Worm (Caenorhabditis elegans) whole organism, L3 larva: Measurements from ENCODE around the gene K09H11.11.
A peak's percentile ranks its signal among the peaks of the same experiment; 100 is the strongest.

ENCODE experiments used
- ZK546.5 ChIP-seq: sonication (generic microtip); optimal IDR thresholded peaks from 2 replicates; lab custom pipeline; 2017; ENCODE audit warnings: missing biosample characterization, missing genetic modification characterization
- aly-2 ChIP-seq: fragments of 150-350 bp; optimal IDR thresholded peaks from 2 replicates; lab custom pipeline; 2014; ENCODE audit warnings: missing biosample characterization, missing genetic modification characterization
- ama-1 ChIP-seq: fragments of 150-350 bp; optimal IDR thresholded peaks from 2 replicates; lab custom pipeline; 2018
- ceh-16 ChIP-seq: sonication (generic microtip); optimal IDR thresholded peaks from 2 replicates; lab custom pipeline; 2017; ENCODE audit warnings: missing biosample characterization, missing genetic modification characterization
- ceh-28 ChIP-seq: fragments of 150-350 bp; optimal IDR thresholded peaks from 2 replicates; lab custom pipeline; 2014; ENCODE audit warnings: missing biosample characterization, missing genetic modification reagents, missing genetic modification characterization
- ceh-82 ChIP-seq: fragments of 150-350 bp; optimal IDR thresholded peaks from 2 replicates; lab custom pipeline; 2014; ENCODE audit warnings: missing biosample characterization, missing genetic modification characterization
- daf-12 ChIP-seq: fragments of 150-350 bp; optimal IDR thresholded peaks from 2 replicates; lab custom pipeline; 2014; ENCODE audit warnings: missing biosample characterization, missing genetic modification reagents, missing genetic modification characterization
- egl-27 ChIP-seq: sonication (generic microtip); optimal IDR thresholded peaks from 4 replicates; lab custom pipeline; 2017; ENCODE audit warnings: missing biosample characterization, missing genetic modification reagents, missing genetic modification characterization
- egl-5 ChIP-seq: fragments of 150-350 bp; optimal IDR thresholded peaks from 2 replicates; lab custom pipeline; 2017; ENCODE audit warnings: missing biosample characterization, missing genetic modification reagents, missing genetic modification characterization, inconsistent platforms
- elt-1 ChIP-seq: fragments of 150-350 bp; optimal IDR thresholded peaks from 2 replicates; lab custom pipeline; 2014; ENCODE audit warnings: missing biosample characterization, missing genetic modification characterization
- elt-2 ChIP-seq: sonication (generic microtip); optimal IDR thresholded peaks from 2 replicates; lab custom pipeline; 2016; ENCODE audit warnings: missing genetic modification reagents, mild to moderate bottlenecking, missing genetic modification characterization, missing compliant biosample characterization
- elt-3 ChIP-seq, 3 experiments: fragments of 150-350 bp in 1 of 3; sonication (generic microtip) in 2 of 3; optimal IDR thresholded peaks; 2 replicates in 2 of 3; 4 replicates in 1 of 3; lab custom pipeline; 2014 to 2017; ENCODE audit warnings: missing biosample characterization in 3 of 3, missing genetic modification characterization in 3 of 3
- fkh-2 ChIP-seq: fragments of 150-350 bp; optimal IDR thresholded peaks from 2 replicates; lab custom pipeline; 2014; ENCODE audit warnings: missing biosample characterization, missing genetic modification reagents, missing genetic modification characterization
- jun-1 ChIP-seq: fragments of 150-350 bp; optimal IDR thresholded peaks from 2 replicates; lab custom pipeline; 2014; ENCODE audit warnings: missing biosample characterization, missing genetic modification reagents, missing genetic modification characterization
- lin-15B ChIP-seq: fragments of 150-350 bp; optimal IDR thresholded peaks from 2 replicates; lab custom pipeline; 2014; ENCODE audit warnings: missing biosample characterization, missing genetic modification characterization
- lin-39 ChIP-seq: fragments of 150-350 bp; optimal IDR thresholded peaks from 2 replicates; lab custom pipeline; 2018; ENCODE audit warnings: missing biosample characterization, missing genetic modification reagents, missing genetic modification characterization
- lsy-12 ChIP-seq: sonication (generic microtip); optimal IDR thresholded peaks from 2 replicates; lab custom pipeline; 2016; ENCODE audit warnings: mild to moderate bottlenecking, missing genetic modification characterization, missing compliant biosample characterization
- mdl-1 ChIP-seq: fragments of 150-350 bp; optimal IDR thresholded peaks from 2 replicates; lab custom pipeline; 2014; ENCODE audit warnings: missing biosample characterization, missing genetic modification characterization
- nfya-1 ChIP-seq: sonication (generic microtip); optimal IDR thresholded peaks from 2 replicates; lab custom pipeline; 2017; ENCODE audit warnings: missing genetic modification characterization, mild to moderate bottlenecking, missing compliant biosample characterization, antibody characterized with exemption, moderate library complexity; ENCODE audit not compliant: insufficient read depth
- nhr-12 ChIP-seq: fragments of 150-350 bp; optimal IDR thresholded peaks from 2 replicates; lab custom pipeline; 2014; ENCODE audit warnings: missing biosample characterization, missing genetic modification characterization
- nhr-23 ChIP-seq: fragments of 150-350 bp; optimal IDR thresholded peaks from 2 replicates; lab custom pipeline; 2014; ENCODE audit warnings: missing biosample characterization, missing genetic modification reagents, missing genetic modification characterization
- nhr-237 ChIP-seq: fragments of 150-350 bp; optimal IDR thresholded peaks from 2 replicates; lab custom pipeline; 2014; ENCODE audit warnings: missing biosample characterization, missing genetic modification characterization
- nhr-25 ChIP-seq: sonication (generic microtip); optimal IDR thresholded peaks from 2 replicates; lab custom pipeline; 2017; ENCODE audit warnings: missing biosample characterization, missing genetic modification characterization
- nhr-28 ChIP-seq: fragments of 150-350 bp; optimal IDR thresholded peaks from 2 replicates; lab custom pipeline; 2014; ENCODE audit warnings: missing biosample characterization, missing genetic modification characterization
- nhr-43 ChIP-seq: sonication (generic microtip); optimal IDR thresholded peaks from 2 replicates; lab custom pipeline; 2016; ENCODE audit warnings: mild to moderate bottlenecking, missing genetic modification characterization, missing compliant biosample characterization; ENCODE audit not compliant: poor library complexity, severe bottlenecking
- nhr-76 ChIP-seq: fragments of 150-350 bp; sonication (generic microtip); optimal IDR thresholded peaks from 5 replicates; lab custom pipeline; 2014; ENCODE audit warnings: missing biosample characterization, missing genetic modification characterization
- pha-4 ChIP-seq: fragments of 150-350 bp; optimal IDR thresholded peaks from 2 replicates; lab custom pipeline; 2014; ENCODE audit warnings: missing biosample characterization, missing genetic modification reagents, missing genetic modification characterization
- pqm-1 ChIP-seq: fragments of 150-350 bp; optimal IDR thresholded peaks from 2 replicates; lab custom pipeline; 2017; ENCODE audit warnings: missing biosample characterization, missing genetic modification characterization, inconsistent platforms
- skn-1 ChIP-seq: fragments of 150-350 bp; optimal IDR thresholded peaks from 2 replicates; lab custom pipeline; 2014; ENCODE audit warnings: missing biosample characterization, missing genetic modification characterization
- tbx-2 ChIP-seq: sonication (generic microtip); optimal IDR thresholded peaks from 2 replicates; lab custom pipeline; 2016; ENCODE audit warnings: mild to moderate bottlenecking, missing genetic modification characterization, missing compliant biosample characterization
- zag-1 ChIP-seq: fragments of 150-350 bp; optimal IDR thresholded peaks from 2 replicates; lab custom pipeline; 2014; ENCODE audit warnings: missing biosample characterization, missing genetic modification characterization
- ztf-11 ChIP-seq: fragments of 150-350 bp; optimal IDR thresholded peaks from 2 replicates; lab custom pipeline; 2014; ENCODE audit warnings: missing biosample characterization, missing genetic modification characterization
- ztf-4 ChIP-seq: fragments of 150-350 bp; optimal IDR thresholded peaks from 2 replicates; lab custom pipeline; 2014; ENCODE audit warnings: missing biosample characterization, missing genetic modification characterization

The K09H11.11 gene

DNA sequence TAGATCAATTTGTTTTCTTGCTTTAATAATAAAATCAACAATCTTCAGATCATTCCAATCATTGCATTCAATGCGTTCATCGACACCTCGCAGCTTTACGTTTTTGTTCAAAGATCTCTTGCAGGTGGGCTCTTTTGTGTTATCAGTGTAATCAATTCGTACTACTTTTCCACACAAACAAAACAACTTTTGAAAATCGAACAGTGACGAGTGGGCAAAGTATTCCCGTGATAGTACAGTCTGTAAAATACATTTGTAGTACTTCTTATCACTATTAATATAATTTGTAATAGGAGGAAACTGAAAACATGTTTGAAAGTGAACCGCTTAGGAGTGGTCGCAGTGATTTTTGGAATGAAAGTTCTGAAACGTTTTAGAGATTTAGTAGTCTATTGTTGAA lies 10.0 kb upstream of the K09H11.11 start, which contains the start of gene pgph-2:
TSS of gene pgph-2 (plus strand) at position 47 of the 400 bp plus-strand sequence.
- TF ChIP-seq elt-2: peak; percentile 74
- no peak for TF ChIP-seq nhr-76 (tag; lab: Kevin White, UChicago)
- peak; percentile 18 for TF ChIP-seq pha-4 (tag; lab: Kevin White, UChicago)
- no peak for TF ChIP-seq nhr-237 (tag; lab: Kevin White, UChicago)
- TF ChIP-seq tbx-2 (tag; lab: Kevin White, UChicago): no peak
- TF ChIP-seq pqm-1 (tag; lab: Kevin White, UChicago): peak; percentile 76

DNA sequence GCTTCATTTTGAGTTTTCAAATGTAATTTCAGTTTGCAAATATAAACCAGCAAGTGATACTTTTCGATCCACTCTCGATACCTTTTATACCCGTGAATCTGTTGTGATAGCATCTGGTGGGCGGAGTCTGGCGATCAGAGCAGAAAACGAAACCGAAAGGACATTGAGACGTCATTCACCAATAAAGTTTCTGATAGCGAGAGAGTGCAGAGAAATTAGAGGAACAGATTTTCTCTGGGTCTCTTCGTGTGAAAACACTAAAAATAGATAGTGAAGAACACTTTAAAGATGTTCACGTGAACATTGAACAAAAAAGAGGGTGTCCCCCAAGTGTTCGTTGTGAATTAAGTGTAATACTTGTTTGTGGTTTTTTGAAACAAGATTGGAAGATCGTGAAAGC lies 8.7 kb upstream of the K09H11.11 start, which contains the start of gene pgph-3:
TSS of gene pgph-3 (minus strand) at position 60 of the 400 bp plus-strand sequence.
- TF ChIP-seq nfya-1: peak; percentile 68
- peak; percentile 62 for TF ChIP-seq egl-27 (tag; lab: Kevin White, UChicago)
- no peak for TF ChIP-seq ceh-16 (tag; lab: Kevin White, UChicago)
- TF ChIP-seq jun-1 (tag; lab: Kevin White, UChicago): peak; percentile 73
- TF ChIP-seq pqm-1 (tag; lab: Kevin White, UChicago): peak; percentile 93
- TF ChIP-seq zag-1 (tag; lab: Kevin White, UChicago): no peak
- TF ChIP-seq nhr-23 (tag; lab: Kevin White, UChicago): peak; percentile 93
- TF ChIP-seq ceh-28 (tag; lab: Kevin White, UChicago): peak; percentile 46
- TF ChIP-seq nhr-76 (tag; lab: Kevin White, UChicago): peak; percentile 54
- peak; percentile 46 for TF ChIP-seq elt-1 (tag; lab: Kevin White, UChicago)
- peak; percentile 40 for TF ChIP-seq egl-5 (tag; lab: Kevin White, UChicago)
- TF ChIP-seq nhr-12: no peak
- no peak for TF ChIP-seq ztf-11 (tag; lab: Kevin White, UChicago)
- peak; percentile 92 for TF ChIP-seq nhr-25 (tag; lab: Kevin White, UChicago)
- peak; percentile 29 for TF ChIP-seq lsy-12 (tag; lab: Kevin White, UChicago)
- peak; percentile 31 for TF ChIP-seq tbx-2 (tag; lab: Kevin White, UChicago)
- peak in 1 of 3 experiments; percentile 72 for TF ChIP-seq elt-3 (tag; optimal IDR thresholded peaks at IDR 0.05; lab: Kevin White, UChicago)
- TF ChIP-seq pha-4 (tag; lab: Kevin White, UChicago): peak; percentile 68
- peak; percentile 89 for TF ChIP-seq elt-2
- TF ChIP-seq lin-15B: no peak
- no peak for TF ChIP-seq skn-1 (tag; lab: Kevin White, UChicago)
- peak; percentile 81 for TF ChIP-seq mdl-1 (tag; lab: Kevin White, UChicago)
- TF ChIP-seq nhr-43 (tag; lab: Kevin White, UChicago): peak; percentile 70

DNA sequence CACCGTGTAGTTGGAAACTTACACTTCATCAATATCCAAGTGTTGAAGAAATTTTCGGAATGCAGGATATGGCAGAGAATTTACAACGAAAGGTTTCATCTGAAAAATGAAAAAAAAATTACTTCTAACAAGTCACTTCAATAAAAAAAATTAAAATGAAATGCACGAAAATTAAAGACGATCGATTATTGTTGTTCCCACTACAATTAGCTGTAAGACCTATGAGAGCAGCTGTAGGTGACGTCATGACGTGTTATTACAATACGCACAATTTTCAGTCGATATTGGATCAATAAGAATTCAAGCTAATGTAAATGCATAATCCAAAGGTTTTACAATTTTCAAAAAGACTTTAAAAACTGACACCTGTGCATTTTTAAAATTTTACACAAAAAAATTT lies 5.1 kb upstream of the K09H11.11 start, which contains the start of gene C53A3.1:
TSS of gene C53A3.1 (minus strand) at position 101 of the 400 bp plus-strand sequence.
- no peak for TF ChIP-seq ztf-11 (tag; lab: Kevin White, UChicago)
- TF ChIP-seq egl-5 (tag; lab: Kevin White, UChicago): no peak
- TF ChIP-seq ztf-4 (tag; lab: Kevin White, UChicago): no peak
- no peak for TF ChIP-seq jun-1 (tag; lab: Kevin White, UChicago)
- no peak for TF ChIP-seq ama-1 (lab: Kevin White, UChicago)
- no peak for TF ChIP-seq nhr-25 (tag; lab: Kevin White, UChicago)
- no peak for TF ChIP-seq aly-2 (tag; lab: Kevin White, UChicago)
- TF ChIP-seq ZK546.5: no peak
- no peak for TF ChIP-seq nhr-43 (tag; lab: Kevin White, UChicago)
- no peak for TF ChIP-seq lin-15B
- no peak for TF ChIP-seq lin-39 (tag; lab: Kevin White, UChicago)
- no peak for TF ChIP-seq nhr-28 (tag; lab: Kevin White, UChicago)
- no peak for TF ChIP-seq ceh-82

DNA sequence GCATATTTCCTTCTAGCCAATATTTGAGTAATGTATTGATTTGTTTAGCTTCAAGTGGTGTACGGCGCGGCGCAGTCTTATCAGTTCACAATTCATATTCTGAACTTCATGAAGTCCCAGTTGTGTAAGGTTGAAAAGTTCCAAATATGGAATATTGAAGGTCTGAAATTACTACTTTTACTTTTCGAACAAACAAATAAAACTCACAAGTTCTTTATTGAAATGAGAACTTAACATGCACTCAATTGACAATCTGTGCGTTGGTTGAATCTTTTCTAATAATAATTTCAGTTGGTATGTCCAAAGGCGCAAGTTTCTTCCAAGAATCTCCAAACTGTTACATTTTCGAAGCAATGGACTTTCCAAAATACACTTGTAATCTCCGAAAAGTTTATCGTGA lies 3.7 kb upstream of the K09H11.11 start, which contains the start of gene C53A3.4:
TSS of gene C53A3.4 (minus strand) at position 101 of the 400 bp plus-strand sequence.
- TF ChIP-seq nhr-25 (tag; lab: Kevin White, UChicago) (no peak), daf-12 (tag; lab: Kevin White, UChicago) (no peak), nhr-28 (tag; lab: Kevin White, UChicago) (no peak), tbx-2 (tag; lab: Kevin White, UChicago) (no peak), fkh-2 (no peak), egl-5 (tag; lab: Kevin White, UChicago) (no peak), nhr-237 (tag; lab: Kevin White, UChicago) (no peak)
